Fruit fly (Drosophila melanogaster) whole organism, embryonic: Measurements from ENCODE around the gene Creld.

Experiments used
- B-H1 ChIP-seq: fragments of 200-800 bp; sonication (Bioruptor generic); IDR thresholded peaks from 3 replicates; pipeline ENCODE4 v1.3.6; 2022; ENCODE audit warnings: missing biosample characterization, missing genetic modification characterization
- CG10462 ChIP-seq: fragments of 200-800 bp; sonication (Bioruptor generic); optimal IDR thresholded peaks from 2 replicates; lab custom pipeline; 2016; ENCODE audit warnings: missing biosample characterization, missing genetic modification characterization
- CG15011 ChIP-seq: fragments of 200-800 bp; sonication (Bioruptor generic); optimal IDR thresholded peaks from 3 replicates; lab custom pipeline; 2018; ENCODE audit warnings: missing biosample characterization, mild to moderate bottlenecking, missing genetic modification characterization
- CG16779 ChIP-seq: fragments of 200-800 bp; sonication (Bioruptor generic); IDR thresholded peaks from 2 replicates; pipeline ENCODE4 v1.3.6; 2022; ENCODE audit warnings: missing biosample characterization, missing genetic modification characterization
- CG16863 ChIP-seq: fragments of 200-800 bp; sonication (Bioruptor generic); optimal IDR thresholded peaks from 3 replicates; lab custom pipeline; 2016; ENCODE audit warnings: missing biosample characterization, missing genetic modification characterization
- CG17328 ChIP-seq: fragments of 200-800 bp; sonication (Bioruptor generic); IDR thresholded peaks from 2 replicates; pipeline ENCODE4 v1.3.6; 2022; ENCODE audit warnings: missing biosample characterization, missing genetic modification characterization
- CG2199 ChIP-seq: fragments of 200-800 bp; sonication (Bioruptor generic); IDR thresholded peaks from 3 replicates; pipeline ENCODE4 v1.3.6; 2022; ENCODE audit warnings: missing biosample characterization, missing genetic modification characterization
- CG3838 ChIP-seq: fragments of 200-800 bp; sonication (Bioruptor generic); optimal IDR thresholded peaks from 3 replicates; lab custom pipeline; 2016; ENCODE audit warnings: missing biosample characterization, missing genetic modification characterization
- CG42726 ChIP-seq: fragments of 200-800 bp; sonication (Bioruptor generic); IDR thresholded peaks from 2 replicates; pipeline ENCODE4 v1.3.6; 2022; ENCODE audit warnings: missing biosample characterization, missing genetic modification characterization; ENCODE audit not compliant: partially characterized antibody
- CG4404 ChIP-seq: fragments of 200-800 bp; sonication (Bioruptor generic); IDR thresholded peaks from 2 replicates; pipeline ENCODE4 v1.3.6; 2022; ENCODE audit warnings: missing biosample characterization, missing genetic modification characterization
- CG4707 ChIP-seq: fragments of 200-800 bp; sonication (Bioruptor generic); optimal IDR thresholded peaks from 2 replicates; lab custom pipeline; 2018; ENCODE audit warnings: missing biosample characterization, mild to moderate bottlenecking, missing genetic modification characterization, moderate library complexity
- CG6254 ChIP-seq: fragments of 200-800 bp; sonication (Bioruptor generic); optimal IDR thresholded peaks from 3 replicates; lab custom pipeline; 2017; ENCODE audit warnings: mild to moderate bottlenecking, missing biosample characterization, missing genetic modification reagents, missing genetic modification characterization
- CG6272 ChIP-seq: fragments of 200-800 bp; sonication (Bioruptor generic); IDR thresholded peaks from 2 replicates; pipeline ENCODE4 v1.3.6; 2022; ENCODE audit warnings: missing biosample characterization, missing genetic modification characterization
- CG6765 ChIP-seq: fragments of 200-800 bp; sonication (Bioruptor generic); optimal IDR thresholded peaks from 3 replicates; lab custom pipeline; 2017; ENCODE audit warnings: missing biosample characterization, mild to moderate bottlenecking, missing genetic modification characterization
- CG7928 ChIP-seq: fragments of 200-800 bp; sonication (Bioruptor generic); optimal IDR thresholded peaks from 2 replicates; lab custom pipeline; 2017; ENCODE audit warnings: missing biosample characterization, mild to moderate bottlenecking, missing genetic modification characterization
- CG8089 ChIP-seq: fragments of 200-800 bp; sonication (Bioruptor generic); optimal IDR thresholded peaks from 3 replicates; lab custom pipeline; 2016; ENCODE audit warnings: missing biosample characterization, missing genetic modification characterization
- CG8290 ChIP-seq, 3 experiments: fragments of 200-800 bp; sonication (Bioruptor generic); optimal IDR thresholded peaks; 2 replicates each; lab custom pipeline; 2016 to 2019; ENCODE audit warnings: missing biosample characterization in 3 of 3, missing genetic modification characterization in 3 of 3, mild to moderate bottlenecking in 2 of 3, moderate library complexity in 1 of 3
- CG8944 ChIP-seq: fragments of 200-800 bp; sonication (Bioruptor generic); optimal IDR thresholded peaks from 3 replicates; lab custom pipeline; 2016; ENCODE audit warnings: missing biosample characterization, missing genetic modification characterization
- CG9437 ChIP-seq: fragments of 200-800 bp; sonication (Bioruptor generic); optimal IDR thresholded peaks from 2 replicates; lab custom pipeline; 2018; ENCODE audit warnings: missing biosample characterization, mild to moderate bottlenecking, missing genetic modification characterization
- CG9609 ChIP-seq: fragments of 200-800 bp; sonication (Bioruptor generic); optimal IDR thresholded peaks from 3 replicates; lab custom pipeline; 2016; ENCODE audit warnings: missing biosample characterization, missing genetic modification characterization
- CG9797 ChIP-seq: fragments of 200-800 bp; sonication (Bioruptor generic); optimal IDR thresholded peaks from 3 replicates; lab custom pipeline; 2018; ENCODE audit warnings: missing biosample characterization, mild to moderate bottlenecking, missing genetic modification characterization
- CG9932 ChIP-seq: fragments of 200-800 bp; sonication (Bioruptor generic); IDR thresholded peaks from 2 replicates; pipeline ENCODE4 v1.3.6; 2022; ENCODE audit warnings: missing biosample characterization, missing genetic modification characterization
- CHES-1-like ChIP-seq: fragments of 200-800 bp; sonication (Bioruptor generic); optimal IDR thresholded peaks from 2 replicates; lab custom pipeline; 2016; ENCODE audit warnings: missing biosample characterization, missing genetic modification characterization
- E2f2 ChIP-seq: fragments of 200-800 bp; sonication (Bioruptor generic); IDR thresholded peaks from 2 replicates; pipeline ENCODE4 v1.3.6; 2022; ENCODE audit warnings: missing biosample characterization, missing genetic modification characterization
- Ets65A ChIP-seq: fragments of 200-800 bp; sonication (Bioruptor generic); peaks from one replicate; lab custom pipeline; 2016; ENCODE audit warnings: missing biosample characterization, missing genetic modification characterization
- HHEX ChIP-seq: fragments of 200-800 bp; sonication (Bioruptor generic); optimal IDR thresholded peaks from 3 replicates; lab custom pipeline; 2017; ENCODE audit warnings: missing biosample characterization, mild to moderate bottlenecking, missing genetic modification characterization, missing genetic modification reagents
- HLH3B ChIP-seq: fragments of 200-800 bp; sonication (Bioruptor generic); IDR thresholded peaks from 2 replicates; pipeline ENCODE4 v1.3.6; 2022; ENCODE audit warnings: missing biosample characterization, missing genetic modification characterization
- HLHmδ ChIP-seq: fragments of 200-800 bp; sonication (Bioruptor generic); optimal IDR thresholded peaks from 2 replicates; lab custom pipeline; 2018; ENCODE audit warnings: missing biosample characterization, mild to moderate bottlenecking, missing genetic modification characterization, moderate library complexity
- Hmr ChIP-seq: fragments of 200-800 bp; sonication (Bioruptor generic); optimal IDR thresholded peaks from 3 replicates; lab custom pipeline; 2017; ENCODE audit warnings: mild to moderate bottlenecking, missing biosample characterization, missing genetic modification reagents, missing genetic modification characterization
- Lim3 ChIP-seq: fragments of 200-800 bp; sonication (Bioruptor generic); IDR thresholded peaks from 2 replicates; pipeline ENCODE4 v1.3.6; 2022; ENCODE audit warnings: missing biosample characterization, missing genetic modification characterization
- Med ChIP-seq: fragments of 200-800 bp; sonication (Bioruptor generic); peaks from one replicate; lab custom pipeline; 2016; ENCODE audit warnings: missing biosample characterization, missing genetic modification characterization, mild to moderate bottlenecking, inconsistent platforms, moderate library complexity
- NC2β ChIP-seq: fragments of 200-800 bp; sonication (Bioruptor generic); optimal IDR thresholded peaks from 2 replicates; lab custom pipeline; 2016; ENCODE audit warnings: missing biosample characterization, missing genetic modification characterization
- NfI ChIP-seq: fragments of 200-800 bp; sonication (Bioruptor generic); optimal IDR thresholded peaks from 3 replicates; lab custom pipeline; 2018; ENCODE audit warnings: missing biosample characterization, mild to moderate bottlenecking, missing genetic modification characterization, moderate library complexity
- Oli ChIP-seq: fragments of 200-800 bp; sonication (Bioruptor generic); optimal IDR thresholded peaks from 2 replicates; lab custom pipeline; 2018; ENCODE audit warnings: missing biosample characterization, mild to moderate bottlenecking, missing genetic modification characterization, moderate library complexity
- bigmax ChIP-seq: fragments of 200-800 bp; sonication (Bioruptor generic); optimal IDR thresholded peaks from 2 replicates; lab custom pipeline; 2018; ENCODE audit warnings: missing biosample characterization, mild to moderate bottlenecking, missing genetic modification characterization
- br ChIP-seq: fragments of >200 bp; optimal IDR thresholded peaks from 2 replicates; lab custom pipeline; 2017
- cato ChIP-seq: fragments of 200-800 bp; sonication (Bioruptor generic); optimal IDR thresholded peaks from 2 replicates; lab custom pipeline; 2016; ENCODE audit warnings: missing biosample characterization, missing genetic modification characterization, borderline replicate concordance
- corto ChIP-seq: fragments of 200-800 bp; sonication (Bioruptor generic); optimal IDR thresholded peaks from 2 replicates; lab custom pipeline; 2016; ENCODE audit warnings: missing biosample characterization, mild to moderate bottlenecking, missing genetic modification characterization, moderate library complexity
- dati ChIP-seq: fragments of 200-800 bp; sonication (Bioruptor generic); IDR thresholded peaks from 2 replicates; pipeline ENCODE4 v1.3.6; 2022; ENCODE audit warnings: missing biosample characterization, missing genetic modification characterization
- grn ChIP-seq: fragments of 200-800 bp; sonication (Bioruptor generic); optimal IDR thresholded peaks from 3 replicates; lab custom pipeline; 2017; ENCODE audit warnings: missing biosample characterization, missing genetic modification characterization
- h ChIP-seq: fragments of >200 bp; optimal IDR thresholded peaks from 2 replicates; lab custom pipeline; 2017
- nmo ChIP-seq: fragments of 200-800 bp; sonication (Bioruptor generic); optimal IDR thresholded peaks from 2 replicates; lab custom pipeline; 2018; ENCODE audit warnings: missing biosample characterization, mild to moderate bottlenecking, missing genetic modification characterization, moderate library complexity
- org-1 ChIP-seq: fragments of 200-800 bp; sonication (Bioruptor generic); optimal IDR thresholded peaks from 2 replicates; lab custom pipeline; 2017; ENCODE audit warnings: missing biosample characterization, missing genetic modification characterization
- peb ChIP-seq: fragments of 200-800 bp; sonication (Bioruptor generic); IDR thresholded peaks from 2 replicates; pipeline ENCODE4 v1.3.6; 2022; ENCODE audit warnings: missing biosample characterization, missing genetic modification characterization
- pros ChIP-seq: fragments of 200-800 bp; sonication (Bioruptor generic); optimal IDR thresholded peaks from 3 replicates; lab custom pipeline; 2019; ENCODE audit warnings: missing biosample characterization, mild to moderate bottlenecking, missing genetic modification characterization, moderate library complexity
- salm ChIP-seq: fragments of 200-800 bp; sonication (Bioruptor generic); optimal IDR thresholded peaks from 2 replicates; lab custom pipeline; 2018; ENCODE audit warnings: missing biosample characterization, mild to moderate bottlenecking, missing genetic modification characterization
- sens ChIP-seq: fragments of 200-800 bp; sonication (Bioruptor generic); peaks from one replicate; lab custom pipeline; 2016; ENCODE audit warnings: missing biosample characterization, missing genetic modification characterization
- slbo ChIP-seq: fragments of 200-800 bp; sonication (Bioruptor generic); IDR thresholded peaks from 2 replicates; pipeline ENCODE4 v1.3.6; 2022; ENCODE audit warnings: missing biosample characterization, missing genetic modification characterization
- sob ChIP-seq: fragments of 200-800 bp; sonication (Bioruptor generic); IDR thresholded peaks from 2 replicates; pipeline ENCODE4 v1.3.6; 2022; ENCODE audit warnings: missing biosample characterization, missing genetic modification characterization
- sqz ChIP-seq: fragments of 200-800 bp; sonication (Bioruptor generic); optimal IDR thresholded peaks from 3 replicates; lab custom pipeline; 2018; ENCODE audit warnings: missing biosample characterization, mild to moderate bottlenecking, missing genetic modification characterization
- trem ChIP-seq: fragments of 200-800 bp; optimal IDR thresholded peaks from 3 replicates; lab custom pipeline; 2019; ENCODE audit warnings: missing biosample characterization, mild to moderate bottlenecking, missing genetic modification characterization, moderate library complexity

Creld gene

DNA sequence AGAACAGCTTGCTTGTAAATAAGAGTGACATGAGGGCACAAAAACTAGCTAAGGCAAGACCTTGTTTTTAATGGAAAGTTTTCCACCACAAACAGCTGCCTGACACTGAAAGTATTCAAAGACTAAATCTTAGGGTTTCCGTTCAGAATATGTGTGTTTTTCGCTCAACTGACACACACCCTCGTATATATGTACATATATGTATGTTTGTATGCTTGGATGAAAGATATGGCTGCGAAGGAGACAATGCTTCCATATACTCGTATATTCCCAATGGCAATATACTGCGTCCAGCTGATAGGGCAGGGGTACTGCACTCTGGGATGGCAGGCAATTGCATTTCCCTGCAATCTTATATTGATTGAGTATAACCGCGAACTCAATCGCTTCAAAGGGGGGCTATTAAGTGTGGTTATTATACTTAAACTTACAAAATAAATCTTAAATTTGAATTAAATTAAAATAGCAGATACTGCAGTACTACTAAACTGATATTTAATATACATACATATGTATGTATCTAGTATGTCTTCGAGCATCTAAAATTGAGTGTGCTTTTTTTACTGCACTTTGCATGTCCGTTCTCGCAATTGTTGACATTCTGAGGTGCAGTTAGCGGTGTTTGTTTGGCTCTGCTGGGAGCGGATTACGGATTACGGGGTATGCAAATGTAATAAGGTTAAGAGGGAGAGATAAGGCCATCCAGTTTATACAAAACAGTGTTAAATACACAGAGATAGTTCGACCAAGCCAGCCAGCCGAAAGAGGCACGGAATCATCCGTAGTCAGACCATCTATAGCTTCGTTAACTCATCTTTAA is 32.6 kb downstream of the Creld start:
- TF ChIP-seq peb (GFP tag; lab: Robert Waterston, UW) (no peak), sens (GFP tag; lab: Kevin White, UChicago) (peak; percentile 73), CG3838 (GFP tag; lab: Kevin White, UChicago) (no peak), CG15011 (GFP tag; lab: Kevin White, UChicago) (peak; percentile 13), B-H1 (no peak), CG8944 (GFP tag; lab: Kevin White, UChicago) (no peak), CHES-1-like (GFP tag; lab: Kevin White, UChicago) (no peak), CG16863 (GFP tag; lab: Kevin White, UChicago) (no peak), pros (GFP tag; lab: Kevin White, UChicago) (no peak), Med (GFP tag; lab: Kevin White, UChicago) (peak; percentile 68), CG9932 (GFP tag; lab: Robert Waterston, UW) (no peak), h (lab: Kevin White, UChicago) (no peak), CG9437 (no peak), Ets65A (GFP tag; lab: Kevin White, UChicago) (peak; percentile 36), Oli (no peak), dati (no peak), HLHmδ (GFP tag; lab: Kevin White, UChicago) (no peak), CG4404 (no peak), CG6254 (GFP tag; lab: Kevin White, UChicago) (no peak), grn (GFP tag; lab: Kevin White, UChicago) (no peak), CG8290 (GFP tag; optimal IDR thresholded peaks at IDR 0.05; lab: Kevin White, UChicago) (no peak), CG8290 (tag; optimal IDR thresholded peaks at IDR 0.05; lab: Kevin White, UChicago) (peak in 1 of 2 experiments; percentile 5), E2f2 (GFP tag; lab: Robert Waterston, UW) (no peak), salm (no peak), sqz (GFP tag; lab: Kevin White, UChicago) (no peak), nmo (GFP tag; lab: Kevin White, UChicago) (no peak), org-1 (GFP tag; lab: Kevin White, UChicago) (no peak), HHEX (peak; percentile 14), cato (GFP tag; lab: Kevin White, UChicago) (no peak), CG4707 (no peak), CG6272 (GFP tag; lab: Robert Waterston, UW) (no peak), NfI (GFP tag; lab: Kevin White, UChicago) (no peak), CG2199 (GFP tag; lab: Robert Waterston, UW) (0 out of 3 replicates have a peak, but pooled peaks have one; percentile 8), HLH3B (GFP tag; lab: Robert Waterston, UW) (0 out of 2 replicates have a peak, but pooled peaks have one; percentile 4), Lim3 (no peak), CG8089 (GFP tag; lab: Kevin White, UChicago) (no peak), slbo (GFP tag; lab: Robert Waterston, UW) (no peak), CG9609 (GFP tag; lab: Kevin White, UChicago) (no peak), CG9797 (GFP tag; lab: Kevin White, UChicago) (no peak), CG42726 (no peak), Hmr (GFP tag; lab: Kevin White, UChicago) (no peak), corto (GFP tag; lab: Kevin White, UChicago) (no peak), CG7928 (GFP tag; lab: Kevin White, UChicago) (no peak), br (lab: Kevin White, UChicago) (no peak), CG10462 (GFP tag; lab: Kevin White, UChicago) (no peak), sob (no peak), CG16779 (GFP tag; lab: Robert Waterston, UW) (no peak), trem (no peak), NC2β (GFP tag; lab: Kevin White, UChicago) (no peak), CG17328 (GFP tag; lab: Robert Waterston, UW) (no peak), CG6765 (no peak), bigmax (no peak)
